Worm (Caenorhabditis elegans): ENCODE measurements around the gene ttr-54.

DNA sequence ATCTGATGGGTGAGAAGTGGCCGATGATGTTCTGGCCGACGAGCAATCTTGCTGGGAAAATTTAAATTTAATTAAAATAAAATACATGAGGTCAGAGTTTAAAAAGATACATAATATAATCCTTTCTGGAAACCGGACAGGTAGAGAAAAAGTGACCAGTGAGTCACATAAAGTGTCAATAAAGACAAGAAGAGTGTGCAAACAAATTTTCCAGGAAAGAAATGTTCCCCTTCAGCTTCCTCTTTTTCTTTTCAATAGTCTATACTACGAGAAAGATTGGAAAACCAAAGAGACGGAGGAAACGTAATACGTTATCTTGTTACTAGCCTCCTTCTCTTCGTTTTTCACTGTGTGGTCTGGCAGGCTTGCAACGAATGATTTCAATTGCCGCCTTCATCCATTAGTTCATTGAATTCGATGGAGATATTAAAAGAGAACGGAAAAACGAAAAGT, 5.0 kb upstream of the ttr-54 start, which contains the start of gene tsp-12:
- TF ChIP-seq ztf-11 (tag; optimal IDR thresholded peaks at IDR 0.05) = no peak
- no peak for TF ChIP-seq mep-1 (tag; optimal IDR thresholded peaks at IDR 0.05)
- no peak for TF ChIP-seq pha-4 (tag; optimal IDR thresholded peaks at IDR 0.05)
- TF ChIP-seq unc-120 (tag; optimal IDR thresholded peaks at IDR 0.05; ENCODE audit: poor library complexity, severe bottlenecking) = no peak
- TF ChIP-seq flh-1 (GFP tag; optimal IDR thresholded peaks at IDR 0.05) = no peak
- no peak for TF ChIP-seq cnd-1 (tag; optimal IDR thresholded peaks at IDR 0.05)
- TF ChIP-seq nhr-76 (tag; optimal IDR thresholded peaks at IDR 0.05) = no peak
- TF ChIP-seq snpc-4 (tag; optimal IDR thresholded peaks at IDR 0.05) = no peak
- TF ChIP-seq lsy-2 (tag; optimal IDR thresholded peaks at IDR 0.05) = no peak
